Comparison of ENCODE assay signal across 1 fruit fly cellular context in genomic region chr3R:29055710-29056109, dm6.
A peak's percentile ranks its signal among the peaks of the same experiment; 100 is the strongest.
TF ChIP-seq lines count a peak whose summit lies in the region.

Gene Sirt7 (plus strand): TSS chr3R:29055927.

TF ChIP-seq in whole organism, embryonic, 481 proteins besides CTCF, POLR2A, EP300 and RAD21 (continued from another document):
- peak; percentile 40 for TF ChIP-seq YL-1 (GFP tag; optimal IDR thresholded peaks at IDR 0.05; lab: Kevin White, UChicago)
- peak; percentile 97 for TF ChIP-seq zen2 (GFP tag; IDR thresholded peaks at IDR 0.05; lab: Robert Waterston, UW; ENCODE audit: partially characterized antibody)
- TF ChIP-seq CG7357 (GFP tag; IDR thresholded peaks at IDR 0.05; lab: Robert Waterston, UW), result peak; percentile 63; the same call in 2 of the 3 replicates
- no peak for TF ChIP-seq psq (GFP tag; optimal IDR thresholded peaks at IDR 0.05; lab: Kevin White, UChicago)
- TF ChIP-seq CG14667 (GFP tag; IDR thresholded peaks at IDR 0.05; lab: Robert Waterston, UW), result no peak
- no peak for TF ChIP-seq Antp (GFP tag; optimal IDR thresholded peaks at IDR 0.05; lab: Kevin White, UChicago)
- TF ChIP-seq unpg (GFP tag; optimal IDR thresholded peaks at IDR 0.05; lab: Kevin White, UChicago), result no peak
- peak; percentile 18 for TF ChIP-seq sug (tag; optimal IDR thresholded peaks at IDR 0.05; lab: Kevin White, UChicago)
- peak; percentile 75 for TF ChIP-seq Sry-δ (GFP tag; optimal IDR thresholded peaks at IDR 0.05; lab: Kevin White, UChicago)
- TF ChIP-seq Scr (GFP tag; IDR thresholded peaks at IDR 0.05; lab: Robert Waterston, UW; ENCODE audit: partially characterized antibody), result peak; percentile 95
- peak; percentile 22 for TF ChIP-seq MESR4 (GFP tag; optimal IDR thresholded peaks at IDR 0.05; lab: Kevin White, UChicago)
- TF ChIP-seq ac (GFP tag; optimal IDR thresholded peaks at IDR 0.05; lab: Kevin White, UChicago), result no peak
- no peak for TF ChIP-seq CG4730 (GFP tag; IDR thresholded peaks at IDR 0.05; lab: Robert Waterston, UW)
- TF ChIP-seq CG9932 (GFP tag; IDR thresholded peaks at IDR 0.05; lab: Robert Waterston, UW), result peak; percentile 29; the same call in 1 of the 2 replicates
- no peak for TF ChIP-seq CG17568 (GFP tag; optimal IDR thresholded peaks at IDR 0.05; lab: Kevin White, UChicago)
- no peak for TF ChIP-seq Nf-YA (GFP tag; IDR thresholded peaks at IDR 0.05; lab: Robert Waterston, UW)
- no peak for TF ChIP-seq sima (GFP tag; optimal IDR thresholded peaks at IDR 0.05; lab: Kevin White, UChicago)
- peak in 1 of 2 experiments; percentile 79 for TF ChIP-seq bsh (GFP tag; optimal IDR thresholded peaks at IDR 0.05; lab: Kevin White, UChicago)
- TF ChIP-seq knrl (GFP tag; IDR thresholded peaks at IDR 0.05; lab: Robert Waterston, UW; ENCODE audit: partially characterized antibody), result peak; percentile 94
- peak; percentile 51 for TF ChIP-seq pzg (GFP tag; optimal IDR thresholded peaks at IDR 0.05; lab: Kevin White, UChicago)
- no peak for TF ChIP-seq CG13123 (GFP tag; optimal IDR thresholded peaks at IDR 0.05; lab: Kevin White, UChicago)
- peak; percentile 93 for TF ChIP-seq tna (GFP tag; IDR thresholded peaks at IDR 0.05; lab: Robert Waterston, UW; ENCODE audit: partially characterized antibody)
- no peak for TF ChIP-seq CG12769 (tag; optimal IDR thresholded peaks at IDR 0.05; lab: Kevin White, UChicago)
- TF ChIP-seq amos (GFP tag; IDR thresholded peaks at IDR 0.05; lab: Robert Waterston, UW; ENCODE audit: partially characterized antibody), result peak; percentile 95
- no peak for TF ChIP-seq cad (GFP tag; optimal IDR thresholded peaks at IDR 0.05; lab: Kevin White, UChicago)
- TF ChIP-seq CHES-1-like (GFP tag; optimal IDR thresholded peaks at IDR 0.05; lab: Kevin White, UChicago), result peak; percentile 5
- no peak for TF ChIP-seq Bteb2 (GFP tag; optimal IDR thresholded peaks at IDR 0.05; lab: Kevin White, UChicago)
- peak; percentile 49 for TF ChIP-seq CG14710 (tag; optimal IDR thresholded peaks at IDR 0.05; lab: Kevin White, UChicago)
- TF ChIP-seq CG32772 (GFP tag; IDR thresholded peaks at IDR 0.05; lab: Robert Waterston, UW), result 0 out of 2 replicates have a peak, but pooled peaks have one; percentile 21
- no peak for TF ChIP-seq CG33557 (GFP tag; optimal IDR thresholded peaks at IDR 0.05; lab: Kevin White, UChicago)
- no peak for TF ChIP-seq ab (GFP tag; optimal IDR thresholded peaks at IDR 0.05; lab: Kevin White, UChicago)
- no peak for TF ChIP-seq twi (tag; optimal IDR thresholded peaks at IDR 0.05; lab: Kevin White, UChicago)
- TF ChIP-seq CG10654 (GFP tag; optimal IDR thresholded peaks at IDR 0.05; lab: Kevin White, UChicago), result no peak
- peak; percentile 30 for TF ChIP-seq CG12659 (GFP tag; optimal IDR thresholded peaks at IDR 0.05; lab: Kevin White, UChicago)
- no peak for TF ChIP-seq pita (GFP tag; optimal IDR thresholded peaks at IDR 0.05; lab: Kevin White, UChicago)
- peak; percentile 84 for TF ChIP-seq ssp (GFP tag; IDR thresholded peaks at IDR 0.05; lab: Robert Waterston, UW)
- no peak for TF ChIP-seq Xrp1 (GFP tag; IDR thresholded peaks at IDR 0.05; lab: Robert Waterston, UW)
- peak; percentile 97 for TF ChIP-seq CG6791 (GFP tag; IDR thresholded peaks at IDR 0.05; lab: Robert Waterston, UW; ENCODE audit: partially characterized antibody)
- TF ChIP-seq nerfin-2 (GFP tag; IDR thresholded peaks at IDR 0.05; lab: Robert Waterston, UW; ENCODE audit: partially characterized antibody), result peak; percentile 86
- TF ChIP-seq Sin3A (optimal IDR thresholded peaks at IDR 0.05; lab: Kevin White, UChicago), result peak; percentile 29
- peak; percentile 81 for TF ChIP-seq CG2116 (GFP tag; optimal IDR thresholded peaks at IDR 0.05; lab: Kevin White, UChicago)
- no peak for TF ChIP-seq Elba2 (GFP tag; optimal IDR thresholded peaks at IDR 0.05; lab: Kevin White, UChicago)
- no peak for TF ChIP-seq da (GFP tag; optimal IDR thresholded peaks at IDR 0.05; lab: Kevin White, UChicago)
- peak; percentile 94 for TF ChIP-seq bbx (GFP tag; IDR thresholded peaks at IDR 0.05; lab: Robert Waterston, UW; ENCODE audit: partially characterized antibody)
- no peak for TF ChIP-seq CG2199 (GFP tag; IDR thresholded peaks at IDR 0.05; lab: Robert Waterston, UW)
- peak; percentile 96 for TF ChIP-seq hbn (GFP tag; IDR thresholded peaks at IDR 0.05; lab: Robert Waterston, UW; ENCODE audit: partially characterized antibody)
- peak; percentile 86 for TF ChIP-seq hb (GFP tag; IDR thresholded peaks at IDR 0.05; lab: Robert Waterston, UW; ENCODE audit: partially characterized antibody)
- TF ChIP-seq lbe (GFP tag; optimal IDR thresholded peaks at IDR 0.05; lab: Kevin White, UChicago), result peak; percentile 49
- TF ChIP-seq jigr1 (GFP tag; IDR thresholded peaks at IDR 0.05; lab: Robert Waterston, UW), result peak; percentile 87; the same call in 1 of the 3 replicates
- TF ChIP-seq CG16813 (GFP tag; IDR thresholded peaks at IDR 0.05; lab: Robert Waterston, UW; ENCODE audit: partially characterized antibody), result peak; percentile 92
- TF ChIP-seq BEAF-32 (GFP tag; optimal IDR thresholded peaks at IDR 0.05; lab: Kevin White, UChicago), result peak; percentile 86
- TF ChIP-seq stwl (tag; optimal IDR thresholded peaks at IDR 0.05; lab: Kevin White, UChicago), result peak; percentile 71
- TF ChIP-seq CG15601 (tag; optimal IDR thresholded peaks at IDR 0.05; lab: Kevin White, UChicago), result no peak
- no peak for TF ChIP-seq HLH54F (GFP tag; optimal IDR thresholded peaks at IDR 0.05; lab: Kevin White, UChicago)
- TF ChIP-seq CG17186 (GFP tag; optimal IDR thresholded peaks at IDR 0.05; lab: Kevin White, UChicago), result no peak
- TF ChIP-seq NK7.1 (GFP tag; optimal IDR thresholded peaks at IDR 0.05; lab: Kevin White, UChicago), result no peak
- no peak for TF ChIP-seq CG1529 (GFP tag; optimal IDR thresholded peaks at IDR 0.05; lab: Kevin White, UChicago)
- peak; percentile 94 for TF ChIP-seq sna (GFP tag; IDR thresholded peaks at IDR 0.05; lab: Robert Waterston, UW; ENCODE audit: partially characterized antibody)
- peak; percentile 93 for TF ChIP-seq HLH4C (GFP tag; IDR thresholded peaks at IDR 0.05; lab: Robert Waterston, UW; ENCODE audit: partially characterized antibody)
- TF ChIP-seq Camta (GFP tag; optimal IDR thresholded peaks at IDR 0.05; lab: Kevin White, UChicago), result no peak
- no peak for TF ChIP-seq CG14050 (GFP tag; IDR thresholded peaks at IDR 0.05; lab: Robert Waterston, UW)
- no peak for TF ChIP-seq schlank (tag; optimal IDR thresholded peaks at IDR 0.05; lab: Kevin White, UChicago)
- TF ChIP-seq CG17361 (GFP tag; IDR thresholded peaks at IDR 0.05; lab: Robert Waterston, UW), result no peak
- TF ChIP-seq Bgb (GFP tag; IDR thresholded peaks at IDR 0.05; lab: Robert Waterston, UW; ENCODE audit: partially characterized antibody), result peak; percentile 95
- peak; percentile 33 for TF ChIP-seq CG17829 (tag; optimal IDR thresholded peaks at IDR 0.05; lab: Kevin White, UChicago)
- no peak for TF ChIP-seq CG1603 (tag; optimal IDR thresholded peaks at IDR 0.05; lab: Kevin White, UChicago)
- TF ChIP-seq CG2678 (tag; optimal IDR thresholded peaks at IDR 0.05; lab: Kevin White, UChicago), result no peak
TF ChIP-seq in whole organism, embryonic: peak in this region for 68.
